Worm (Caenorhabditis elegans): ENCODE data around the gene F25E2.3.
A peak's percentile ranks its signal among the peaks of the same experiment; 100 is the strongest.

The F25E2.3 gene

ce11 chrX:768061-768646 lies 44.8 kb downstream of the F25E2.3 start, which contains the start of the genes trap-2 and ile-2 (continued):
- TF ChIP-seq pqm-1 (tag; optimal IDR thresholded peaks at IDR 0.05) = peak; percentile 71
- TF ChIP-seq fos-1 (tag; optimal IDR thresholded peaks at IDR 0.05) = no peak
- peak; percentile 99 for TF ChIP-seq mxl-3 (GFP tag; optimal IDR thresholded peaks at IDR 0.05)
- TF ChIP-seq zip-2 (tag; optimal IDR thresholded peaks at IDR 0.05) = peak; percentile 24
- peak in 1 of 2 experiments; percentile 82 for TF ChIP-seq ZK546.5 (tag; optimal IDR thresholded peaks at IDR 0.05)
- peak; percentile 65; the same call in 1 of the 2 replicates for TF ChIP-seq Y75B8A.6 (GFP tag; IDR thresholded peaks at IDR 0.05)
- TF ChIP-seq mdl-1 (tag; optimal IDR thresholded peaks at IDR 0.05) = peak; percentile 45 to 90
- peak; percentile 90 for TF ChIP-seq T20F7.1 (GFP tag; optimal IDR thresholded peaks at IDR 0.05)
- no peak for TF ChIP-seq F49E8.2 (tag; optimal IDR thresholded peaks at IDR 0.05; ENCODE audit: borderline replicate concordance)
- TF ChIP-seq hlh-30 (tag; optimal IDR thresholded peaks at IDR 0.05; ENCODE audit: insufficient read depth) = peak; percentile 90
- no peak for TF ChIP-seq daf-8 (GFP tag; IDR thresholded peaks at IDR 0.05)
- TF ChIP-seq lin-39 (tag; optimal IDR thresholded peaks at IDR 0.05) = no peak
- peak; percentile 90 for TF ChIP-seq tra-1 (GFP tag; IDR thresholded peaks at IDR 0.05)
- no peak for TF ChIP-seq nhr-237 (tag; optimal IDR thresholded peaks at IDR 0.05)
- no peak for TF ChIP-seq F26F4.8 (GFP tag; conservative IDR thresholded peaks at IDR 0.05)
- TF ChIP-seq attf-4 (tag; optimal IDR thresholded peaks at IDR 0.05) = no peak
- TF ChIP-seq saeg-2 (GFP tag; IDR thresholded peaks at IDR 0.05) = peak; percentile 69; the same call in 1 of the 2 replicates
- TF ChIP-seq ceh-82 (tag; optimal IDR thresholded peaks at IDR 0.05) = no peak
- TF ChIP-seq mdt-29 (GFP tag; IDR thresholded peaks at IDR 0.05) = peak; percentile 80
- TF ChIP-seq nhr-25 (tag; optimal IDR thresholded peaks at IDR 0.05; ENCODE audit: borderline replicate concordance, insufficient read depth) = peak; percentile 97
- TF ChIP-seq ceh-44 (GFP tag; IDR thresholded peaks at IDR 0.05) = no peak
- no peak for TF ChIP-seq ZK337.2 (GFP tag; IDR thresholded peaks at IDR 0.05)
- TF ChIP-seq madf-9 (GFP tag; conservative IDR thresholded peaks at IDR 0.05) = peak; percentile 71
- TF ChIP-seq ceh-32 (tag; optimal IDR thresholded peaks at IDR 0.05; ENCODE audit: poor library complexity) = peak; percentile 6
- TF ChIP-seq lin-1 (GFP tag; IDR thresholded peaks at IDR 0.05) = peak; percentile 91
- peak; percentile 75 for TF ChIP-seq dpl-1 (GFP tag; optimal IDR thresholded peaks at IDR 0.05)
- peak; percentile 72 for TF ChIP-seq ztf-7 (tag; optimal IDR thresholded peaks at IDR 0.05)
- TF ChIP-seq nhr-111 (GFP tag; optimal IDR thresholded peaks at IDR 0.05) = no peak
- TF ChIP-seq mes-2 (tag; optimal IDR thresholded peaks at IDR 0.05; ENCODE audit: poor library complexity, severe bottlenecking) = peak; percentile 94
- no peak for TF ChIP-seq unc-39 (tag; optimal IDR thresholded peaks at IDR 0.05)
- TF ChIP-seq sdz-12 (GFP tag; optimal IDR thresholded peaks at IDR 0.05) = no peak
- TF ChIP-seq mxl-2 (GFP tag; conservative IDR thresholded peaks at IDR 0.05) = no peak
- TF ChIP-seq dmd-8 (GFP tag; IDR thresholded peaks at IDR 0.05) = no peak
- peak; percentile 81 for TF ChIP-seq duxl-1 (tag; optimal IDR thresholded peaks at IDR 0.05; ENCODE audit: poor library complexity)
- TF ChIP-seq daf-12 (tag; optimal IDR thresholded peaks at IDR 0.05) = no peak
- TF ChIP-seq lin-15B (tag; optimal IDR thresholded peaks at IDR 0.05) = peak; percentile 66
- TF ChIP-seq lim-7 (GFP tag; IDR thresholded peaks at IDR 0.05) = 0 out of 2 replicates have a peak, but pooled peaks have one; percentile 51
- no peak for TF ChIP-seq snpc-4 (tag; optimal IDR thresholded peaks at IDR 0.05)
- TF ChIP-seq snpc-1.2 (GFP tag; IDR thresholded peaks at IDR 0.05) = peak; percentile 47; the same call in 1 of the 2 replicates
- peak; percentile 79 for TF ChIP-seq ceh-20 (GFP tag; IDR thresholded peaks at IDR 0.05)
- TF ChIP-seq lin-29 (GFP tag; IDR thresholded peaks at IDR 0.05) = peak; percentile 77
- peak; percentile 78 for TF ChIP-seq nhr-48 (tag; optimal IDR thresholded peaks at IDR 0.05)
- TF ChIP-seq lin-38 (GFP tag; IDR thresholded peaks at IDR 0.05) = peak; percentile 99
- TF ChIP-seq dmd-9 (GFP tag; IDR thresholded peaks at IDR 0.05) = no peak
- peak; percentile 89 for TF ChIP-seq T26A8.4 (GFP tag; IDR thresholded peaks at IDR 0.05)
- peak; percentile 92 for TF ChIP-seq nhr-41 (GFP tag; IDR thresholded peaks at IDR 0.05)
- TF ChIP-seq F44E2.7 (GFP tag; IDR thresholded peaks at IDR 0.05) = no peak
- peak; percentile 91 for TF ChIP-seq arid-1 (GFP tag; conservative IDR thresholded peaks at IDR 0.05)
- TF ChIP-seq hif-1 (tag; optimal IDR thresholded peaks at IDR 0.05) = peak; percentile 69 to 93
